Fruit fly (Drosophila melanogaster) whole organism, wandering third instar larva: Measurements from ENCODE around the gene CstF50.

Experiments used
- Hr78 ChIP-seq: fragments of >200 bp; optimal IDR thresholded peaks from 2 replicates; lab custom pipeline; 2017; ENCODE audit warnings: missing biosample characterization, missing genetic modification characterization
- Hr83 ChIP-seq: fragments of 200-300 bp; sonication (Bioruptor generic); optimal IDR thresholded peaks from 2 replicates; lab custom pipeline; 2016; ENCODE audit warnings: missing biosample characterization, mild to moderate bottlenecking, missing genetic modification characterization, moderate library complexity; ENCODE audit not compliant: poor library complexity, severe bottlenecking
- N ChIP-seq: fragments of >200 bp; optimal IDR thresholded peaks from 2 replicates; lab custom pipeline; 2018; ENCODE audit warnings: missing biosample characterization, missing external identifiers, missing genetic modification characterization
- Sp1 ChIP-seq: fragments of 200-800 bp; sonication (Bioruptor generic); optimal IDR thresholded peaks from 3 replicates; lab custom pipeline; 2019; ENCODE audit warnings: missing biosample characterization, mild to moderate bottlenecking, missing genetic modification characterization, moderate library complexity
- Vsx2 ChIP-seq: fragments of 200-300, 225-300 bp; sonication (Bioruptor generic); optimal IDR thresholded peaks from 2 replicates; lab custom pipeline; 2018; ENCODE audit warnings: missing biosample characterization, missing genetic modification characterization; ENCODE audit not compliant: partially characterized antibody
- foxo ChIP-seq, 2 experiments: fragments of 200-800 bp; sonication (Bioruptor generic); optimal IDR thresholded peaks; 2 replicates in 1 of 2; 3 replicates in 1 of 2; lab custom pipeline; 2016 to 2017; ENCODE audit warnings: missing biosample characterization in 2 of 2, missing genetic modification characterization in 2 of 2
- fru ChIP-seq: fragments of 200-800 bp; sonication (Bioruptor generic); optimal IDR thresholded peaks from 3 replicates; lab custom pipeline; 2016; ENCODE audit warnings: missing biosample characterization, mild to moderate bottlenecking, missing genetic modification characterization
- psq ChIP-seq: fragments of 200-800 bp; sonication (Bioruptor generic); optimal IDR thresholded peaks from 3 replicates; lab custom pipeline; 2017; ENCODE audit warnings: missing biosample characterization, mild to moderate bottlenecking, missing genetic modification characterization, moderate library complexity
- sage ChIP-seq: fragments of 200-800 bp; sonication (Bioruptor generic); optimal IDR thresholded peaks from 2 replicates; lab custom pipeline; 2016; ENCODE audit warnings: missing biosample characterization, mild to moderate bottlenecking, missing genetic modification characterization
- sv ChIP-seq: fragments of 200-800 bp; sonication (Bioruptor generic); optimal IDR thresholded peaks from 3 replicates; lab custom pipeline; 2016; ENCODE audit warnings: missing biosample characterization, missing genetic modification characterization
- usp ChIP-seq: fragments of >200 bp; optimal IDR thresholded peaks from 2 replicates; lab custom pipeline; 2017; ENCODE audit warnings: missing biosample characterization, missing genetic modification characterization

DNA sequence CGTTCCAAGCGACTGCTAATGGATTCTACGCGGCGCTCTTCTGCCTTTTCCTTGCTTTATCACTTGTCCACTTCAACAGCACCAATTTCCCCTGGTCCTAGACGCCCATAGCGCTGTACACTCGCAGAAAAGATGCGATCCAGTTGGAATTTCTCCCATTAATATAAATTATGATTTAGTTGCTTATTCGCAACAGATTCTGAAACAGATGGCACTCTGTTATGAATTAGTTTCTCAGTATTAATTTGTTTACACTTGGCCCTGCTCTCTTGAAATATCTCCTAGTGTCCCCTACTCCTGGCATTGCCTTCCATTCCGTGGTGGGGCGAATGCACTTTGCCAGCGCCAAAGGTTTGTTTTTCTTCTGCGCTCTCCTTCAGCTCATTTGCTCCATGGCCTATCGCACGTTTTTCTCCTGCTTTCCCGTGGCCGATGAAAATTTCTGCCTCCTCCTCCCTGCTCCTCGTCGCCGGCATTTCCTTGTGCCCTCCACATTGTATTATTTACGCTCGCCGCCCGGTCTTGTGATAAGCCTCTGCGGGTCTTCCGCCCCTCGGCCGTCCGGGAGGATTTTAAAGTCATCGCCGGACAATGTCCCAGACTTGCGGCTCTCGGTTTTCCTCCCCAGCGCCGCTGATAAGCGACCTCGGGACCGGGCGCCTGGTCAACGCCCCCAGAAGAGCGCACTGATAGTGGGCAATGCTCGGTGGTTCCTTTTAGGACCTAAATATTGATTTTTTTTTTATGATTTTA lies 30.4 kb downstream of the CstF50 start:
- TF ChIP-seq N: no peak
- no peak for TF ChIP-seq usp (GFP tag; lab: Kevin White, UChicago)
- TF ChIP-seq Hr83 (GFP tag; lab: Kevin White, UChicago): no peak
- TF ChIP-seq psq: no peak
- TF ChIP-seq Hr78 (GFP tag; lab: Kevin White, UChicago): no peak
- no peak for TF ChIP-seq Vsx2 (GFP tag; lab: Kevin White, UChicago)
- TF ChIP-seq Sp1 (GFP tag; lab: Kevin White, UChicago): no peak
- TF ChIP-seq fru (GFP tag; lab: Kevin White, UChicago): no peak
- TF ChIP-seq sv (GFP tag; lab: Kevin White, UChicago): no peak
- no peak for TF ChIP-seq sage (GFP tag; lab: Kevin White, UChicago)
- TF ChIP-seq foxo (GFP tag; optimal IDR thresholded peaks at IDR 0.05; lab: Kevin White, UChicago): no peak
